Worm (Caenorhabditis elegans): ENCODE results near the gene hex-5.

ce11 chrX:14946464-14947354, 41.6 kb upstream of the hex-5 start:
- no peak for TF ChIP-seq ZK546.5 (tag; optimal IDR thresholded peaks at IDR 0.05)
- TF ChIP-seq mdl-1 (tag; optimal IDR thresholded peaks at IDR 0.05): no peak
- TF ChIP-seq lin-13 (GFP tag; optimal IDR thresholded peaks at IDR 0.05): no peak
- TF ChIP-seq ama-1 (optimal IDR thresholded peaks at IDR 0.05): no peak
